Worm (Caenorhabditis elegans) whole organism, L3 larva: ENCODE data around the gene cec-5.

Experiments
- R02D3.7 ChIP-seq: fragments of 150-350 bp; optimal IDR thresholded peaks from 2 replicates; lab custom pipeline; 2014; ENCODE audit warnings: missing biosample characterization, missing genetic modification characterization
- ZK546.5 ChIP-seq: sonication (generic microtip); optimal IDR thresholded peaks from 2 replicates; lab custom pipeline; 2017; ENCODE audit warnings: missing biosample characterization, missing genetic modification characterization
- elt-2 ChIP-seq: sonication (generic microtip); optimal IDR thresholded peaks from 2 replicates; lab custom pipeline; 2016; ENCODE audit warnings: missing genetic modification reagents, mild to moderate bottlenecking, missing genetic modification characterization, missing compliant biosample characterization
- jun-1 ChIP-seq: fragments of 150-350 bp; optimal IDR thresholded peaks from 2 replicates; lab custom pipeline; 2014; ENCODE audit warnings: missing biosample characterization, missing genetic modification reagents, missing genetic modification characterization
- nhr-76 ChIP-seq: fragments of 150-350 bp; sonication (generic microtip); optimal IDR thresholded peaks from 5 replicates; lab custom pipeline; 2014; ENCODE audit warnings: missing biosample characterization, missing genetic modification characterization
- skn-1 ChIP-seq: fragments of 150-350 bp; optimal IDR thresholded peaks from 2 replicates; lab custom pipeline; 2014; ENCODE audit warnings: missing biosample characterization, missing genetic modification characterization

DNA sequence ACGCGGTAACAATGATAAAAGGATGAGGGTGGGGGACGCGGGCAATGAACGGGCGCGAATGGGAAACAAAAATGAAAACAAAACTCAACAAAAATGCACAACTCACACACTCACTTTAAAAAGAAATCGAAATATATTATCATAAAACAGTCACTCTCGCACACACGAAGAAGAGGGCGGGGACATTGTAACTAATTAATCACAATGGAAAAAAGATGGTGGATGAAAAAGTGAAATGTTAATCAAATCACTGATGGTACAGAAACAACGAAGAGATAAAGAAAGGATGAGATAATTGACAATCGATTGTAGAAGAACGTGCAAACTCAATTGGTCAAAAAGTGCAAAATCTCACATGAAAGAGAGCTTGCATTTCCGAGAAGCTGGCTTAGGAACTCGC lies 20.7 kb downstream of the cec-5 start:
- no peak for TF ChIP-seq R02D3.7 (tag; lab: Kevin White, UChicago)
- TF ChIP-seq elt-2 (tag; lab: Kevin White, UChicago), result no peak
- TF ChIP-seq jun-1, result no peak
- TF ChIP-seq skn-1, result no peak
- no peak for TF ChIP-seq nhr-76 (tag; lab: Kevin White, UChicago)
- TF ChIP-seq ZK546.5, result no peak
